Fruit fly (Drosophila melanogaster) whole organism, embryonic: ENCODE measurements around the gene Usp10.

Experiments
- Awh ChIP-seq: fragments of 200-800 bp; sonication (Bioruptor generic); IDR thresholded peaks from 2 replicates; pipeline ENCODE4, ENCODE4 v1.3.6; 2022; ENCODE audit warnings: missing biosample characterization, missing genetic modification characterization
- B-H1 ChIP-seq: fragments of 200-800 bp; sonication (Bioruptor generic); IDR thresholded peaks from 3 replicates; pipeline ENCODE4 v1.3.6; 2022; ENCODE audit warnings: missing biosample characterization, missing genetic modification characterization
- B-H2 ChIP-seq: fragments of 200-800 bp; sonication (Bioruptor generic); optimal IDR thresholded peaks from 2 replicates; lab custom pipeline; 2018; ENCODE audit warnings: missing biosample characterization, mild to moderate bottlenecking, missing genetic modification characterization
- CG10366 ChIP-seq: fragments of 200-800 bp; sonication (Bioruptor generic); IDR thresholded peaks from 2 replicates; pipeline ENCODE4 v1.3.6; 2022; ENCODE audit warnings: missing biosample characterization, missing genetic modification characterization
- CG12299 ChIP-seq: fragments of 200-800 bp; sonication (Bioruptor generic); optimal IDR thresholded peaks from 2 replicates; lab custom pipeline; 2018; ENCODE audit warnings: missing biosample characterization, mild to moderate bottlenecking, missing genetic modification characterization
- CG13123 ChIP-seq: fragments of 200-800 bp; sonication (Bioruptor generic); optimal IDR thresholded peaks from 2 replicates; lab custom pipeline; 2016; ENCODE audit warnings: missing biosample characterization, missing genetic modification characterization
- CG13424 ChIP-seq: fragments of 200-800 bp; sonication (Bioruptor generic); optimal IDR thresholded peaks from 2 replicates; lab custom pipeline; 2019; ENCODE audit warnings: missing biosample characterization, mild to moderate bottlenecking, missing genetic modification characterization, moderate library complexity
- CG14860 ChIP-seq: fragments of 200-800 bp; sonication (Bioruptor generic); IDR thresholded peaks from 3 replicates; pipeline ENCODE4 v1.3.6; 2022; ENCODE audit warnings: missing biosample characterization, missing genetic modification characterization; ENCODE audit not compliant: partially characterized antibody
- CG15011 ChIP-seq: fragments of 200-800 bp; sonication (Bioruptor generic); optimal IDR thresholded peaks from 3 replicates; lab custom pipeline; 2018; ENCODE audit warnings: missing biosample characterization, mild to moderate bottlenecking, missing genetic modification characterization
- CG15514 ChIP-seq: fragments of 200-800 bp; sonication (Bioruptor generic); optimal IDR thresholded peaks from 3 replicates; lab custom pipeline; 2017; ENCODE audit warnings: missing biosample characterization, missing genetic modification characterization, mild to moderate bottlenecking, moderate library complexity, missing genetic modification reagents
- CG18262 ChIP-seq: fragments of 200-800 bp; optimal IDR thresholded peaks from 3 replicates; lab custom pipeline; 2019; ENCODE audit warnings: missing biosample characterization, mild to moderate bottlenecking, missing genetic modification characterization, moderate library complexity
- CG18476 ChIP-seq: fragments of 200-800 bp; sonication (Bioruptor generic); optimal IDR thresholded peaks from 2 replicates; lab custom pipeline; 2016; ENCODE audit warnings: missing biosample characterization, mild to moderate bottlenecking, missing genetic modification characterization
- CG2678 ChIP-seq: fragments of 200-800 bp; sonication (Bioruptor generic); optimal IDR thresholded peaks from 3 replicates; lab custom pipeline; 2019; ENCODE audit warnings: missing biosample characterization, mild to moderate bottlenecking, missing genetic modification characterization, moderate library complexity
- CG30020 ChIP-seq: fragments of 200-800 bp; optimal IDR thresholded peaks from 2 replicates; lab custom pipeline; 2019; ENCODE audit warnings: missing biosample characterization, mild to moderate bottlenecking, missing genetic modification characterization, moderate library complexity
- CG3065 ChIP-seq: fragments of 200-800 bp; sonication (Bioruptor generic); optimal IDR thresholded peaks from 2 replicates; lab custom pipeline; 2016; ENCODE audit warnings: missing biosample characterization, missing genetic modification characterization
- CG3163 ChIP-seq: fragments of 200-800 bp; sonication (Bioruptor generic); optimal IDR thresholded peaks from 3 replicates; lab custom pipeline; 2016; ENCODE audit warnings: missing biosample characterization, missing genetic modification characterization
- CG34224 ChIP-seq: fragments of 200-800 bp; sonication (Bioruptor generic); IDR thresholded peaks from 3 replicates; pipeline ENCODE4 v1.3.6; 2022; ENCODE audit warnings: missing biosample characterization, missing genetic modification characterization; ENCODE audit not compliant: partially characterized antibody
- CG43689 ChIP-seq: fragments of 200-800 bp; sonication (Bioruptor generic); IDR thresholded peaks from 2 replicates; pipeline ENCODE4 v1.3.6; 2022; ENCODE audit warnings: missing biosample characterization, missing genetic modification characterization
- CG4730 ChIP-seq: fragments of 200-800 bp; sonication (Bioruptor generic); IDR thresholded peaks from 2 replicates; pipeline ENCODE4 v1.3.6; 2022; ENCODE audit warnings: missing biosample characterization, missing genetic modification characterization
- CG6654 ChIP-seq: fragments of 200-800 bp; sonication (Bioruptor generic); optimal IDR thresholded peaks from 2 replicates; lab custom pipeline; 2017; ENCODE audit warnings: missing biosample characterization, mild to moderate bottlenecking, missing genetic modification characterization
- CG7372 ChIP-seq: fragments of 200-800 bp; sonication (Bioruptor generic); IDR thresholded peaks from 2 replicates; pipeline ENCODE4 v1.3.6; 2022; ENCODE audit warnings: missing biosample characterization, missing genetic modification characterization
- CG8478 ChIP-seq: fragments of >200 bp; optimal IDR thresholded peaks from 2 replicates; lab custom pipeline; 2018
- CkIIα-i1 ChIP-seq: fragments of 200-800 bp; sonication (Bioruptor generic); IDR thresholded peaks from 2 replicates; pipeline ENCODE4 v1.3.6; 2022; ENCODE audit warnings: missing biosample characterization, missing genetic modification characterization
- Dip3 ChIP-seq: fragments of 200-800 bp; sonication (Bioruptor generic); optimal IDR thresholded peaks from 3 replicates; lab custom pipeline; 2016; ENCODE audit warnings: missing biosample characterization, missing genetic modification characterization
- Elba2 ChIP-seq: fragments of 200-800 bp; sonication (Bioruptor generic); optimal IDR thresholded peaks from 3 replicates; lab custom pipeline; 2016; ENCODE audit warnings: missing biosample characterization, missing genetic modification characterization
- HmgD ChIP-seq: fragments of 200-800 bp; sonication (Bioruptor generic); optimal IDR thresholded peaks from 3 replicates; lab custom pipeline; 2016; ENCODE audit warnings: missing biosample characterization, missing genetic modification characterization
- Hmr ChIP-seq: fragments of 200-800 bp; sonication (Bioruptor generic); optimal IDR thresholded peaks from 3 replicates; lab custom pipeline; 2017; ENCODE audit warnings: mild to moderate bottlenecking, missing biosample characterization, missing genetic modification reagents, missing genetic modification characterization
- Kr ChIP-seq: fragments of 200-800 bp; sonication (Bioruptor generic); optimal IDR thresholded peaks from 2 replicates; lab custom pipeline; 2017; ENCODE audit warnings: missing biosample characterization, mild to moderate bottlenecking, missing genetic modification characterization
- Nf-YC ChIP-seq: fragments of 200-800 bp; optimal IDR thresholded peaks from 3 replicates; lab custom pipeline; 2019; ENCODE audit warnings: missing biosample characterization, mild to moderate bottlenecking, missing genetic modification characterization, moderate library complexity
- Opbp ChIP-seq: fragments of 200-800 bp; sonication (Bioruptor generic); IDR thresholded peaks from 3 replicates; pipeline ENCODE4 v1.3.6; 2022; ENCODE audit warnings: missing biosample characterization, missing genetic modification characterization; ENCODE audit not compliant: partially characterized antibody
- Optix ChIP-seq: fragments of 200-800 bp; sonication (Bioruptor generic); IDR thresholded peaks from 3 replicates; pipeline ENCODE4 v1.3.6; 2022; ENCODE audit warnings: missing biosample characterization, missing genetic modification characterization
- Taf1 ChIP-seq: fragments of 200-800 bp; sonication (Bioruptor generic); IDR thresholded peaks from 2 replicates; pipeline ENCODE4 v1.3.6; 2022; ENCODE audit warnings: missing biosample characterization, missing genetic modification characterization
- Vsx1 ChIP-seq: fragments of 200-800 bp; sonication (Bioruptor generic); optimal IDR thresholded peaks from 2 replicates; lab custom pipeline; 2017; ENCODE audit warnings: missing biosample characterization, mild to moderate bottlenecking, missing genetic modification characterization, missing genetic modification reagents
- amos ChIP-seq: fragments of 200-800 bp; sonication (Bioruptor generic); IDR thresholded peaks from 2 replicates; pipeline ENCODE4 v1.3.6; 2022; ENCODE audit warnings: missing biosample characterization, missing genetic modification characterization; ENCODE audit not compliant: partially characterized antibody
- ara ChIP-seq: fragments of 200-800 bp; sonication (Bioruptor generic); IDR thresholded peaks from 2 replicates; pipeline ENCODE4 v1.3.6; 2022; ENCODE audit warnings: missing biosample characterization, missing genetic modification characterization
- ase ChIP-seq: fragments of 200-800 bp; sonication (Bioruptor generic); IDR thresholded peaks from 3 replicates; pipeline ENCODE4 v1.3.6; 2022; ENCODE audit warnings: missing biosample characterization, missing genetic modification characterization
- btn ChIP-seq: fragments of 200-800 bp; sonication (Bioruptor generic); optimal IDR thresholded peaks from 2 replicates; lab custom pipeline; 2016; ENCODE audit warnings: missing biosample characterization, missing genetic modification characterization
- cas ChIP-seq: fragments of 200-800 bp; sonication (Bioruptor generic); IDR thresholded peaks from 2 replicates; pipeline ENCODE4 v1.3.6; 2022; ENCODE audit warnings: missing biosample characterization, missing genetic modification characterization
- gcm2 ChIP-seq: fragments of 200-800 bp; sonication (Bioruptor generic); optimal IDR thresholded peaks from 2 replicates; lab custom pipeline; 2016; ENCODE audit warnings: missing biosample characterization, missing genetic modification characterization
- hkb ChIP-seq, 2 experiments: fragments of 200-800 bp in 1 of 2; fragments of >200 bp in 1 of 2; sonication (Bioruptor generic) in 1 of 2; IDR thresholded peaks in 1 of 2; optimal IDR thresholded peaks in 1 of 2; 2 replicates each; pipeline versions ENCODE4 v1.3.6 to Lab custom; 2017 to 2022; ENCODE audit warnings: missing biosample characterization in 1 of 2, missing genetic modification characterization in 1 of 2
- insv ChIP-seq, 2 experiments: fragments of 200-800 bp; sonication (Bioruptor generic); optimal IDR thresholded peaks; 3 replicates each; lab custom pipeline; 2016 to 2018; ENCODE audit warnings: missing biosample characterization in 2 of 2, missing genetic modification characterization in 2 of 2
- lilli ChIP-seq: fragments of 200-800 bp; sonication (Bioruptor generic); optimal IDR thresholded peaks from 3 replicates; lab custom pipeline; 2016; ENCODE audit warnings: missing biosample characterization, missing genetic modification characterization
- maf-S ChIP-seq: fragments of 200-800 bp; sonication (Bioruptor generic); optimal IDR thresholded peaks from 2 replicates; lab custom pipeline; 2016; ENCODE audit warnings: missing biosample characterization, missing genetic modification characterization
- mirr ChIP-seq: fragments of 200-800 bp; sonication (Bioruptor generic); optimal IDR thresholded peaks from 3 replicates; lab custom pipeline; 2018; ENCODE audit warnings: missing biosample characterization, mild to moderate bottlenecking, missing genetic modification characterization
- mld ChIP-seq: fragments of 200-800 bp; sonication (Bioruptor generic); IDR thresholded peaks from 3 replicates; pipeline ENCODE4 v1.3.6; 2022; ENCODE audit warnings: missing biosample characterization, missing genetic modification characterization; ENCODE audit not compliant: partially characterized antibody
- pb ChIP-seq: fragments of 200-800 bp; sonication (Bioruptor generic); optimal IDR thresholded peaks from 3 replicates; lab custom pipeline; 2016; ENCODE audit warnings: missing biosample characterization, missing genetic modification characterization
- z ChIP-seq: fragments of 200-800 bp; sonication (Bioruptor generic); IDR thresholded peaks from 3 replicates; pipeline ENCODE4 v1.3.6; 2022; ENCODE audit warnings: missing biosample characterization, missing genetic modification characterization
- zfh2 ChIP-seq: fragments of 200-800 bp; sonication (Bioruptor generic); optimal IDR thresholded peaks from 2 replicates; lab custom pipeline; 2016; ENCODE audit warnings: missing biosample characterization, missing genetic modification characterization

The Usp10 gene

DNA sequence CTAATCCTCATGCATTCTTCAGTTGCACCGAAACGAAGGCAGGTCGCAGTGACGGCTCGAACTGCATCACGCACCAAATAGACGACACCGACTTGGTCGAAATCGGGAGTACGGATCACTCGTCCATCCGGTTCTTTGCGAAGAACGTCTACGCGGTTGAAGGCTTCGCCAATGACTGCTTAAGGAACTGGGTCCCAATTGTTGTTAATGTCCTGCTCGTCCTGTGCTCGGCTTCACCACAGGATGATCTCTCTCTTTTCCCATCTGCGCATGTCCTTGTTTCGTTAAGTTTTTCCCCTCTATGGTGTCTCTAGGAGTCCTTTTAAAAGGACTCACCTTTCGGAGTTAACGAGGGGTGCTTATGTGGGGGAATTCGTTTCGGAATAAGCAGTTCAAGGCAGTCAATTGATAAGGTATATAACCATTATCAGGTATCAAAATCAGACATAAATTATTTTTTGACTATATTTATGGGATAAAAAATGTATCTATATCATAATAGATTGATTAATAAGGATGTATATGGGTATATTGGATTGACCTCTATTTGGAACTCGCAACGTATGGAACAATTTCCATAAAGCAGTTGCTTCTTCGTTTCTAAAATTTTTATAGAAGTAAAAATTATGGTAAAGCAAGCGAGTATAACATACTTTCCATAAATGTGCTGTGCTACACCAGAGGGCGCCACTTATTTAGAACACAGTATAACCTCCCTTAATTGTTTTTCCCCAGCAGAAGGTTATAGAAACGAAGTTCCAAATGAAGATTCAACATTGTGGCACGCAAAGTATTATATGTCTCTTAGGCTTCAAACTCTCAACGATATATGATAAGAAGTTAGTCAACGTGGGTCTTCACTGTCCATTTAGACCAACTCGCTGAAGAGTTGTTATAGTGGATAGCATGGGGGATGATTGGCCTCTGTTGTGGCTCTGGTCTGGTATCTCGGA is 14.4 kb upstream of the Usp10 start, which contains the start of gene dpr20 (continued):
- TF ChIP-seq HmgD (peak; percentile 36), Awh (GFP tag; lab: Robert Waterston, UW) (peak; percentile 88), B-H2 (GFP tag; lab: Kevin White, UChicago) (peak; percentile 92), ara (GFP tag; lab: Robert Waterston, UW) (peak; percentile 64), Opbp (GFP tag; lab: Robert Waterston, UW) (no peak), CG15514 (GFP tag; lab: Kevin White, UChicago) (peak; percentile 78), zfh2 (GFP tag; lab: Kevin White, UChicago) (peak; percentile 71), z (GFP tag; lab: Robert Waterston, UW) (no peak), pb (peak; percentile 77), Taf1 (GFP tag; lab: Robert Waterston, UW) (peak; percentile 79), CG30020 (tag; lab: Kevin White, UChicago) (no peak), CG8478 (lab: Kevin White, UChicago) (no peak), gcm2 (GFP tag; lab: Kevin White, UChicago) (peak; percentile 17), CG3163 (GFP tag; lab: Kevin White, UChicago) (no peak), btn (peak; percentile 13), mirr (GFP tag; lab: Kevin White, UChicago) (peak; percentile 60), cas (peak; percentile 82; the same call in 1 of the 2 replicates), lilli (peak; percentile 89), CG12299 (peak; percentile 46), CG10366 (GFP tag; lab: Robert Waterston, UW) (peak; percentile 89), insv (GFP tag; optimal IDR thresholded peaks at IDR 0.05; lab: Kevin White, UChicago) (peak in 1 of 2 experiments; percentile 61), CG43689 (peak; percentile 80), CG34224 (GFP tag; lab: Robert Waterston, UW) (no peak), CG14860 (GFP tag; lab: Robert Waterston, UW) (no peak), ase (GFP tag; lab: Robert Waterston, UW) (peak; percentile 87), Optix (GFP tag; lab: Robert Waterston, UW) (peak; percentile 87), CG13424 (tag; lab: Kevin White, UChicago) (peak; percentile 79), Dip3 (GFP tag; lab: Kevin White, UChicago) (peak; percentile 72), CG7372 (peak; percentile 81), hkb (optimal IDR thresholded peaks at IDR 0.05; lab: Kevin White, UChicago) (no peak), hkb (GFP tag; IDR thresholded peaks at IDR 0.05; lab: Robert Waterston, UW) (peak; percentile 89), CG15011 (GFP tag; lab: Kevin White, UChicago) (peak; percentile 58), CG6654 (GFP tag; lab: Kevin White, UChicago) (peak; percentile 42), Hmr (peak; percentile 74), mld (no peak), B-H1 (peak; percentile 83), CG18476 (GFP tag; lab: Kevin White, UChicago) (peak; percentile 32), CG18262 (tag; lab: Kevin White, UChicago) (peak; percentile 49), CkIIα-i1 (GFP tag; lab: Robert Waterston, UW) (no peak), Vsx1 (GFP tag; lab: Kevin White, UChicago) (peak; percentile 2), amos (no peak), Nf-YC (tag; lab: Kevin White, UChicago) (peak; percentile 32), Elba2 (GFP tag; lab: Kevin White, UChicago) (no peak), CG13123 (GFP tag; lab: Kevin White, UChicago) (no peak), Kr (GFP tag; lab: Kevin White, UChicago) (no peak), CG2678 (peak; percentile 82), CG4730 (peak; percentile 76), CG3065 (no peak), maf-S (GFP tag; lab: Kevin White, UChicago) (peak; percentile 53)
